Worm (Caenorhabditis elegans): ENCODE results near the gene F21C10.3.

DNA sequence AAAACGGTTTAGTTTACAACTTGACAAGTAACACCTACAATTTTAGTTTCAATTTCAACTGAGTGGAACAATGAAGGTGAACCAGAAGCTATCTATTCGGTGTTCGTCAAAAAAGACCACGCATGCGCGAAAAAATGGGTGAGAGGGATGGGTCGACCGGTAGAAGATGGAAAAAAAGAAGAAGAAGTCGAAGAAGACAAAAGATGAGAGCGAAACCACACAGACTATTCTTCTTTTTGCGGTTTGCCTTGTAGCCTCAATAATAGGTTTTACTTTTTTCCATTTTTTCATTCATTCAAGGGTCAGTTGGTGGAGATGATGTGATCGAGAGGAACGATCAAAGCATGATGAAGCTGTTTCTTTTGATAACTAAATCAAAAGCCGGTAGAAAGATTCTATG, 45.5 kb upstream of the F21C10.3 start:
- no peak for TF ChIP-seq ama-1 (optimal IDR thresholded peaks at IDR 0.05)
- no peak for TF ChIP-seq elt-3 (tag; optimal IDR thresholded peaks at IDR 0.05)
- no peak for TF ChIP-seq unc-62 (GFP tag; optimal IDR thresholded peaks at IDR 0.05)
- no peak for TF ChIP-seq elt-1 (tag; optimal IDR thresholded peaks at IDR 0.05)

All from whole organism, L2 larva.